Fruit fly (Drosophila melanogaster) whole organism, wandering third instar larva: ENCODE data around the gene ect.

ENCODE experiments used
- CG32264 ChIP-seq: fragments of 200-800 bp; sonication (Bioruptor generic); optimal IDR thresholded peaks from 2 replicates; lab custom pipeline; 2016; ENCODE audit warnings: missing biosample characterization, missing genetic modification characterization
- Dfd ChIP-seq: fragments of >200 bp; optimal IDR thresholded peaks from 2 replicates; lab custom pipeline; 2017; ENCODE audit warnings: missing biosample characterization, missing genetic modification characterization
- Dif ChIP-seq: fragments of 200-275, 200-300 bp; sonication (Bioruptor generic); optimal IDR thresholded peaks from 2 replicates; lab custom pipeline; 2018; ENCODE audit warnings: missing biosample characterization, missing genetic modification characterization; ENCODE audit not compliant: partially characterized antibody
- HLH106 ChIP-seq: fragments of 200-800 bp; optimal IDR thresholded peaks from 3 replicates; lab custom pipeline; 2019; ENCODE audit warnings: missing biosample characterization, mild to moderate bottlenecking, missing genetic modification characterization, moderate library complexity
- dsf ChIP-seq: sonication (Bioruptor generic); optimal IDR thresholded peaks from 2 replicates; lab custom pipeline; 2016; ENCODE audit warnings: missing biosample characterization, missing genetic modification characterization, borderline replicate concordance
- fru ChIP-seq: fragments of 200-800 bp; sonication (Bioruptor generic); optimal IDR thresholded peaks from 3 replicates; lab custom pipeline; 2016; ENCODE audit warnings: missing biosample characterization, mild to moderate bottlenecking, missing genetic modification characterization
- h ChIP-seq: fragments of 200-800 bp; sonication (Bioruptor generic); optimal IDR thresholded peaks from 3 replicates; lab custom pipeline; 2016; ENCODE audit warnings: missing biosample characterization, mild to moderate bottlenecking, missing genetic modification characterization
- psq ChIP-seq: fragments of 200-800 bp; sonication (Bioruptor generic); optimal IDR thresholded peaks from 3 replicates; lab custom pipeline; 2017; ENCODE audit warnings: missing biosample characterization, mild to moderate bottlenecking, missing genetic modification characterization, moderate library complexity
- sv ChIP-seq: fragments of 200-800 bp; sonication (Bioruptor generic); optimal IDR thresholded peaks from 3 replicates; lab custom pipeline; 2016; ENCODE audit warnings: missing biosample characterization, missing genetic modification characterization

dm6 chr3L:10215365-10215764 lies 13.7 kb upstream of the ect start, which contains the start of gene CG8065:
- TF ChIP-seq psq (GFP tag; lab: Kevin White, UChicago) (no peak), h (no peak), dsf (GFP tag; lab: Kevin White, UChicago) (no peak), Dif (GFP tag; lab: Kevin White, UChicago) (no peak), Dfd (GFP tag; lab: Kevin White, UChicago) (no peak), fru (no peak), sv (GFP tag; lab: Kevin White, UChicago) (no peak), CG32264 (GFP tag; lab: Kevin White, UChicago) (no peak), HLH106 (tag; lab: Kevin White, UChicago) (no peak)
